Worm (Caenorhabditis elegans) whole organism, L4/young adult: ENCODE measurements around the gene moc-3.

Experiments
- dao-5 ChIP-seq: sonication (generic microtip); optimal IDR thresholded peaks from 2 replicates; lab custom pipeline; 2016; ENCODE audit warnings: missing genotype, missing genetic modification characterization, moderate library complexity, missing compliant biosample characterization
- him-1 ChIP-seq: sonication (generic microtip); optimal IDR thresholded peaks from 2 replicates; lab custom pipeline; 2016; ENCODE audit warnings: missing genotype, missing genetic modification reagents, missing genetic modification characterization, missing compliant biosample characterization

- TF ChIP-seq him-1 (tag; lab: Kevin White, UChicago) (no peak), dao-5 (tag; lab: Kevin White, UChicago) (no peak)
These were observed 21.4 kb downstream of the moc-3 start for ce11 chrIV:8151721-8152120.
